Worm (Caenorhabditis elegans): ENCODE data around the gene F54B11.5.

DNA sequence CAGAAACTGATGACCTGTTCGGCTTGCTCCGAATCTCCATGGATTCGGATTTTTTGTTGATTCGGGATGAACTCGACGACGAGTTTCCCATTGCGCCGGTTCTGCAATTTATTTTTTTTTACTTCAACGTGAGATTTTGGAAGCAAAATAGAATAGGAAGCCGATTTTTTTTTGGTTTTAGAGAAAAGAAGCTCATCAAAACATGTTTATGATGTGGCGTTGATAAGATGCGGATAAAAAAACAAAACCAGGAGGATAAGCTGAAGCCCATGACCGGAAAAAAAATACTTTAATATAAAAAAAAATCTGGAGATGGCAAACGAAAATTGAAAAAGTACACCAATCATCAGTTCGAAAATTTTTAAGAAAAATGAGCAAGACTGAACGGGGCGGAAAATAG, 39.8 kb downstream of the F54B11.5 start, which contains the start of gene glb-20:
- TF ChIP-seq pha-4 (tag; optimal IDR thresholded peaks at IDR 0.05) (no peak), F13H6.1 (tag; optimal IDR thresholded peaks at IDR 0.05) (no peak)
